Worm (Caenorhabditis elegans): ENCODE results near the gene T04B2.8.
"Not testable (repeated sequence)": the region's sequence is repeated elsewhere in the genome, so short reads cannot be mapped to it uniquely, and the experiment has no call there.

T04B2.8 gene

ce11 chrIV:10036966-10037365 lies 14.0 kb downstream of the T04B2.8 start, which contains the start of gene F44D12.10:
Gene F44D12.10, minus strand, starts transcription at chrIV:10037066.
- no peak for TF ChIP-seq ztf-4 (tag; optimal IDR thresholded peaks at IDR 0.05)
- TF ChIP-seq nhr-85 (tag) = no peak
- TF ChIP-seq dpl-1 (GFP tag; optimal IDR thresholded peaks at IDR 0.05) = no peak
- no peak for TF ChIP-seq skn-1 (tag; optimal IDR thresholded peaks at IDR 0.05)
- TF ChIP-seq lin-14 (GFP tag; optimal IDR thresholded peaks at IDR 0.05) = no peak
- TF ChIP-seq fkh-10 (GFP tag; optimal IDR thresholded peaks at IDR 0.05) = no peak
- TF ChIP-seq ceh-8 (GFP tag; optimal IDR thresholded peaks at IDR 0.05) = no peak
- no peak for TF ChIP-seq mef-2 (tag; optimal IDR thresholded peaks at IDR 0.05)
- TF ChIP-seq mdl-1 (tag; optimal IDR thresholded peaks at IDR 0.05) = no peak
- TF ChIP-seq nhr-28 (tag; optimal IDR thresholded peaks at IDR 0.05) = no peak
- no peak for TF ChIP-seq zag-1 (tag; optimal IDR thresholded peaks at IDR 0.05)
- no peak for TF ChIP-seq nhr-237 (tag; optimal IDR thresholded peaks at IDR 0.05)
- TF ChIP-seq C04F5.9 (tag; optimal IDR thresholded peaks at IDR 0.05) = no peak
- no peak for TF ChIP-seq nhr-90 (tag; optimal IDR thresholded peaks at IDR 0.05; ENCODE audit: poor library complexity)
- TF ChIP-seq alr-1 (tag; optimal IDR thresholded peaks at IDR 0.05; ENCODE audit: borderline replicate concordance) = no peak
- no peak for TF ChIP-seq efl-3 (GFP tag; optimal IDR thresholded peaks at IDR 0.05)
- TF ChIP-seq elt-3 (tag; optimal IDR thresholded peaks at IDR 0.05) = no peak
- no peak for TF ChIP-seq xbp-1 (tag; optimal IDR thresholded peaks at IDR 0.05)
- no peak for TF ChIP-seq egl-27 (tag; optimal IDR thresholded peaks at IDR 0.05)
- TF ChIP-seq pag-3 (tag; optimal IDR thresholded peaks at IDR 0.05; ENCODE audit: borderline replicate concordance, insufficient read depth) = no peak

DNA sequence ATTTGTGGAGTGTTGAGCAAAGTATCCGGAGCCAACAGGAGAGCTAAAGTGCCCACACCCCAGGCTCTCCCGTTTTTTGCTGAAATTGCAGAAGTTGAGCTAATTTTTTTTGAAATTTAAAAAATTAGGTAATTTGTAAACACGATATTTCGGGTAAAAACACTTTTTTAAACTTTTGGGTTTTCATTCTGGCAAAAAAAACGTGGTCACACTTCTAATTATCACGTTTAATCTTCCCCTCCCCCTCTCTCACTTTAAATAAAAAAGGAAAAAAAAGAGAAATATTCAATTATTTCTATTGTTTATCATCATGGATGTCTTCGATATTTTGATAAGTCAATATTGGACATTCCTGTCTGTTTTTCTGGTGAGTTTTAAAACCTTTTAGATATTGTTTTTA lies 17.9 kb downstream of the T04B2.8 start, which contains the start of gene F44D12.6:
Gene F44D12.6 (plus strand): TSS at position 301 of the 400 bp plus-strand sequence.
- TF ChIP-seq ztf-11 (tag; optimal IDR thresholded peaks at IDR 0.05) = no peak
- TF ChIP-seq hlh-4 (tag; optimal IDR thresholded peaks at IDR 0.05) = no peak
- TF ChIP-seq pag-3 (tag; optimal IDR thresholded peaks at IDR 0.05; ENCODE audit: borderline replicate concordance, insufficient read depth) = no peak
- TF ChIP-seq blmp-1 (tag; optimal IDR thresholded peaks at IDR 0.05) = no peak
- TF ChIP-seq nhr-90 (tag; optimal IDR thresholded peaks at IDR 0.05; ENCODE audit: poor library complexity) = no peak
- TF ChIP-seq lin-13 (GFP tag; optimal IDR thresholded peaks at IDR 0.05) = no peak
- no peak for TF ChIP-seq ets-5 (GFP tag; IDR thresholded peaks at IDR 0.05)
- no peak for TF ChIP-seq snu-23 (GFP tag; optimal IDR thresholded peaks at IDR 0.05)
- TF ChIP-seq nhr-77 (tag; optimal IDR thresholded peaks at IDR 0.05) = no peak
- no peak for TF ChIP-seq pax-3 (tag; optimal IDR thresholded peaks at IDR 0.05)
- TF ChIP-seq mab-9 (GFP tag; IDR thresholded peaks at IDR 0.05) = no peak
- no peak for TF ChIP-seq mef-2 (tag; optimal IDR thresholded peaks at IDR 0.05)
- TF ChIP-seq isw-1 (GFP tag; IDR thresholded peaks at IDR 0.05) = no peak
- no peak for TF ChIP-seq Y116A8C.19 (tag; optimal IDR thresholded peaks at IDR 0.05; ENCODE audit: borderline replicate concordance)
- TF ChIP-seq hlh-17 (GFP tag; optimal IDR thresholded peaks at IDR 0.05; ENCODE audit: borderline replicate concordance) = no peak
- no peak for TF ChIP-seq tbx-2 (tag; optimal IDR thresholded peaks at IDR 0.05)
- TF ChIP-seq efl-1 (optimal IDR thresholded peaks at IDR 0.05) = no peak
- TF ChIP-seq efl-1 (GFP tag; optimal IDR thresholded peaks at IDR 0.05 in 1 of 2) = no peak
- TF ChIP-seq sptf-1 (tag; optimal IDR thresholded peaks at IDR 0.05) = no peak

ce11 chrIV:10028779-10029178 lies 22.2 kb downstream of the T04B2.8 start, which contains the start of the genes F44D12.16 and msd-2:
Gene F44D12.16, plus strand, starts transcription at chrIV:10029079.
Gene msd-2, plus strand, starts transcription at chrIV:10029083.
- not testable (repeated sequence) for TF ChIP-seq ama-1 (optimal IDR thresholded peaks at IDR 0.05); pag-3 (tag; optimal IDR thresholded peaks at IDR 0.05; ENCODE audit: borderline replicate concordance, insufficient read depth); mdl-1 (tag; optimal IDR thresholded peaks at IDR 0.05)

- TF ChIP-seq lin-39 (tag; optimal IDR thresholded peaks at IDR 0.05) (no peak), vab-15 (tag; optimal IDR thresholded peaks at IDR 0.05) (no peak), mab-9 (GFP tag; IDR thresholded peaks at IDR 0.05) (no peak), lin-13 (GFP tag; optimal IDR thresholded peaks at IDR 0.05) (no peak), snu-23 (GFP tag; optimal IDR thresholded peaks at IDR 0.05) (no peak), nhr-85 (tag) (no peak), ceh-88 (GFP tag; IDR thresholded peaks at IDR 0.05) (no peak), lin-35 (GFP tag; optimal IDR thresholded peaks at IDR 0.05) (no peak), swsn-7 (tag; optimal IDR thresholded peaks at IDR 0.05) (no peak)
These were observed 23.4 kb downstream of the T04B2.8 start, which contains the start of gene gipc-2 for ce11 chrIV:10027566-10027965. Gene gipc-2, minus strand, starts transcription at chrIV:10027666.

Data from whole organism, L1 larva.